Worm (Caenorhabditis elegans): ENCODE measurements around the gene H24K24.2.

DNA sequence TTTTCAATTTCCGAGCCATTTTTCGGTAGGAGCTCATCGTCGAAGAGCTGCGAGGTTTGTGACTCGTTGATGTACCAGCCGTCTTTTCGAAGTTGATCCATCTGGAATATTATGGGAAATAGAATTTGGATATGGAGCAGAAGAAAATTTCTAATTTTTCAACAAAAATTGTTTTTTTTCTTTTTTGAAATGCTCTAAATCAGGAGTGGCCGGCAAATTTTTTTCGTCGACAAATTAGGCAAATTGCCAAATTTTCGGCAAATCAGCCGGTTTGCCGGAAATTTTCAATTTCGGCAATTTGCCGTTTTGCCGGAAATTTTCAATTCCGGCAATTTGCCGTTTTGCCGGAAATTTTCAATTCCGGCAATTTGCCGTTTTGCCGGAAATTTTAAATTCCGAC lies 27.6 kb downstream of the H24K24.2 start, which contains the start of gene Y50D4C.3:
- TF ChIP-seq aptf-2 (GFP tag; conservative IDR thresholded peaks at IDR 0.05) (no peak), sdz-38 (tag; optimal IDR thresholded peaks at IDR 0.05) (no peak), madf-10 (tag; optimal IDR thresholded peaks at IDR 0.05) (no peak), ztf-3 (GFP tag; optimal IDR thresholded peaks at IDR 0.05) (no peak), ztf-6 (GFP tag; IDR thresholded peaks at IDR 0.05) (no peak), dpl-1 (GFP tag; optimal IDR thresholded peaks at IDR 0.05) (no peak), cebp-2 (GFP tag; IDR thresholded peaks at IDR 0.05) (no peak), zim-3 (tag; optimal IDR thresholded peaks at IDR 0.05) (no peak), fkh-3 (tag; optimal IDR thresholded peaks at IDR 0.05) (no peak), bed-1 (GFP tag; IDR thresholded peaks at IDR 0.05) (no peak), F10E7.11 (tag; optimal IDR thresholded peaks at IDR 0.05) (no peak), ama-1 (optimal IDR thresholded peaks at IDR 0.05) (no peak), ama-1 (GFP tag; optimal IDR thresholded peaks at IDR 0.05) (no peak), B0019.2 (GFP tag; conservative IDR thresholded peaks at IDR 0.05) (no peak), hmg-20 (GFP tag; IDR thresholded peaks at IDR 0.05) (no peak)

Data from whole organism, young adult.